Worm (Caenorhabditis elegans) whole organism, L1 larva: ENCODE measurements around the gene ugt-45.

ENCODE experiments used
- unc-62 ChIP-seq: fragments of 150-350 bp; optimal IDR thresholded peaks from 2 replicates; lab custom pipeline; 2014; ENCODE audit warnings: missing biosample characterization, missing genetic modification reagents, missing genetic modification characterization
- unc-86 ChIP-seq: sonication (generic microtip); optimal IDR thresholded peaks from 2 replicates; lab custom pipeline; 2016; ENCODE audit warnings: missing genetic modification characterization, missing compliant biosample characterization

- TF ChIP-seq unc-62 (GFP tag; lab: Kevin White, UChicago) (no peak), unc-86 (tag; lab: Kevin White, UChicago) (no peak)
Measured at ce11 chrIV:3740830-3741477, 9.9 kb downstream of the ugt-45 start, which contains the start of gene nape-1.
